Fruit fly (Drosophila melanogaster): ENCODE results near the gene laza.

laza gene

DNA sequence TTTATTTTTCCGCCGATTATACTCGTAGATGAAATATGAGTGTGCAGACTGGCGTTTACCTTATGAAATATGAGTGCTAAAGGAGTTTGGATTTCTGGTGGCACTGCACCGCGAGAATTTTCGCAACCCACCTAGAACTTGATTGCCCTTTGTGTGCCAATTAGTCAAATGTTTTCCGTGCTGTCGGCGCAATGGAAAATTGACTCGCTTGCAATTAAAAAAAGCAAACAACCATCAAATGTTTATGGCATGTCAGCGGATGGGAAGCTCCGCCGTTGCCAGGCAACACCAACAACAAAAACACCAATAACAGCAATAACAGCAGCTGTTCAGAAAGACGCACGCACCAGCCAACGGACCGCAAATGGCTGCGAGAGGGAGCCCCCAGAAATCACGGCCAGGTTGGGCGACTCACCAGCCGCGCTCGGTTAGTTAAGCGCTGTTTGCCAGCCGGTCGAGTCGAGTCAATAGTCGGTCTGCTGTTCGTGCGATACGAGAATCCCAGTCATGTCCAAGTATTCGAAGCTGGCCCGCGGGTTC lies 5.5 kb upstream of the laza start:
- no peak for TF ChIP-seq insv (optimal IDR thresholded peaks at IDR 0.05)
- TF ChIP-seq Sin3A (optimal IDR thresholded peaks at IDR 0.05) = no peak
- TF ChIP-seq Myc (optimal IDR thresholded peaks at IDR 0.05) = no peak
- TF ChIP-seq h (optimal IDR thresholded peaks at IDR 0.05) = no peak
- TF ChIP-seq ttk (optimal IDR thresholded peaks at IDR 0.05) = no peak
- TF ChIP-seq psq (optimal IDR thresholded peaks at IDR 0.05) = no peak

dm6 chr3L:22465486-22466402 lies 4.8 kb upstream of the laza start, which contains the start of gene CG11438:
TSS of gene CG11438 (plus strand) at chr3L:22465619.
- TF ChIP-seq psq (optimal IDR thresholded peaks at IDR 0.05) = no peak
- TF ChIP-seq Myc (optimal IDR thresholded peaks at IDR 0.05) = no peak
- TF ChIP-seq insv (optimal IDR thresholded peaks at IDR 0.05) = no peak
- TF ChIP-seq h (optimal IDR thresholded peaks at IDR 0.05) = no peak
- no peak for TF ChIP-seq Sin3A (optimal IDR thresholded peaks at IDR 0.05)
- no peak for TF ChIP-seq ttk (optimal IDR thresholded peaks at IDR 0.05)

dm6 chr3L:22463412-22463811 lies 2.5 kb upstream of the laza start:
- TF ChIP-seq psq (optimal IDR thresholded peaks at IDR 0.05) (no peak), Myc (optimal IDR thresholded peaks at IDR 0.05) (no peak), ttk (optimal IDR thresholded peaks at IDR 0.05) (no peak), insv (optimal IDR thresholded peaks at IDR 0.05) (no peak), h (optimal IDR thresholded peaks at IDR 0.05) (no peak), Sin3A (optimal IDR thresholded peaks at IDR 0.05) (no peak)

DNA sequence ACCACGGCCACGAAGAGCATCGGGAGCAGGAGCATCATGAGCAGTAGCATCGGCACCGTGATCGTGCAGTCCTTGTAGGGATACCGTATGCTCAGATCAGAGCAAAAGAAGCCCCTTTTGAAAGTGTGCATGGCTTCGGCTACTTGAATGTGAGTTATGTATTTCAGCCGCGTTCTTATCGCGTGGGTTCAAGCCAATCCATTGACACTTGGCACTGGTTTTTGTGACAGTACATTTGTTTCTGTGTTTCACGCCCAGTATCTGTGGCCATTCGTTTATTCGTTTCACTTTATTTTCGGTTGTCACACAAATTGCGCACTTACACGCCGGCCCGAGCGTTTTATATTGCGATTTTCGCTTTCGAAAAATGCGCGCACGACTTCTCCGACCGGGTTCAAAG lies 503 bp downstream of the laza start:
- TF ChIP-seq insv (optimal IDR thresholded peaks at IDR 0.05) (no peak), Myc (optimal IDR thresholded peaks at IDR 0.05) (no peak), ttk (optimal IDR thresholded peaks at IDR 0.05) (no peak), h (optimal IDR thresholded peaks at IDR 0.05) (no peak), Sin3A (optimal IDR thresholded peaks at IDR 0.05) (no peak), psq (optimal IDR thresholded peaks at IDR 0.05) (no peak)

dm6 chr3L:22458898-22459524 lies 1.9 kb downstream of the laza start:
- no peak for TF ChIP-seq ttk (optimal IDR thresholded peaks at IDR 0.05)
- no peak for TF ChIP-seq psq (optimal IDR thresholded peaks at IDR 0.05)
- no peak for TF ChIP-seq Sin3A (optimal IDR thresholded peaks at IDR 0.05)
- no peak for TF ChIP-seq insv (optimal IDR thresholded peaks at IDR 0.05)
- no peak for TF ChIP-seq Myc (optimal IDR thresholded peaks at IDR 0.05)
- TF ChIP-seq h (optimal IDR thresholded peaks at IDR 0.05) = no peak

- no peak for TF ChIP-seq psq (optimal IDR thresholded peaks at IDR 0.05)
- no peak for TF ChIP-seq Myc (optimal IDR thresholded peaks at IDR 0.05)
- no peak for TF ChIP-seq insv (optimal IDR thresholded peaks at IDR 0.05)
- TF ChIP-seq ttk (optimal IDR thresholded peaks at IDR 0.05) = no peak
- no peak for TF ChIP-seq h (optimal IDR thresholded peaks at IDR 0.05)
- TF ChIP-seq Sin3A (optimal IDR thresholded peaks at IDR 0.05) = no peak
Measured at dm6 chr3L:22458271-22458670, 2.7 kb downstream of the laza start.

dm6 chr3L:22455953-22456488 lies 4.9 kb downstream of the laza start:
- TF ChIP-seq h (optimal IDR thresholded peaks at IDR 0.05) (no peak), insv (optimal IDR thresholded peaks at IDR 0.05) (peak; percentile 26), ttk (optimal IDR thresholded peaks at IDR 0.05) (no peak), psq (optimal IDR thresholded peaks at IDR 0.05) (no peak)

DNA sequence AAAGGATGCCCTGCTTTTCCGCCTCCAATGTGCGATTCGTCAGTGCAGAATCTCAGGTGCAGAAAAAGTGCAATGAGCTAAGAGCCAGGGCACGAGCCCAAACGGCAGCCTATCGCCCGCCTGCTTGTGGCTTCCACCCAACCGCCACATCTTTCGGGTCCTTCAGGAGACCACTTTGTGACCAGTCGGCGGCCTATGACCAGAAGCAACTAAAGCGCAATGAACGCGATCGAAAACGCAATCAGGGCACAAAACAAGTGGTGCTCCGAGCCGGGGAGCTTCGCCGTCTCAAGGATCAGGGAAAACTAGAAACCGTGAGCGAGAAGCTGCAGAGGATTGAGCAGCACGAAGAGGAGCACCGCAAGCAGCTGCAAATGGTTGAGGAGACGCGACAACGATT lies 6.6 kb downstream of the laza start, which contains the start of gene CG11449:
Gene CG11449 (plus strand): TSS at position 6 of the 400 bp plus-strand sequence.
- TF ChIP-seq h (optimal IDR thresholded peaks at IDR 0.05) (no peak), psq (optimal IDR thresholded peaks at IDR 0.05) (no peak), Sin3A (optimal IDR thresholded peaks at IDR 0.05) (no peak)

dm6 chr3L:22437111-22437510 lies 23.8 kb downstream of the laza start:
- TF ChIP-seq Sin3A (optimal IDR thresholded peaks at IDR 0.05) (no peak), psq (optimal IDR thresholded peaks at IDR 0.05) (no peak), h (optimal IDR thresholded peaks at IDR 0.05) (no peak), ttk (optimal IDR thresholded peaks at IDR 0.05) (no peak), insv (optimal IDR thresholded peaks at IDR 0.05) (no peak), Myc (optimal IDR thresholded peaks at IDR 0.05) (no peak)

DNA sequence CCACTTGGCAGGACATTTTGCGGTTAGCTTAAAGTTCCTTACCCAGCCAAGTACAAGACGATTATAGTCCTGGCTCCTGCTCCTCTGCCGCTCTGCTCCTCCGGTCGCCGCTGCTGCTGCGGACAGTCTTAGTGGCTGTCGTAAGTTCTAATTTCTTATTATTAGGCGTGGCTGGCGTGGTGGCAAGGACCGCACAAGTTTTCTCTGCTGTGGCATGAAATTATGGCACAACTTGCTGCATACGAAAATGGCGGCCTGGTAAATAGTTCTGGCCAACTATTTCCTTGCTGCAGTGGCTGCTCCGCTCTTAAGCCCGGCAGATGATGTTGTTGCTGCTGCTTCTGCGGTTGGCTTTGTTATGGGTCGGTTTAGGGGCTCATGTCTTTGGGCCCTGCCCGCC lies 36.2 kb downstream of the laza start:
- no peak for TF ChIP-seq h (optimal IDR thresholded peaks at IDR 0.05)
- no peak for TF ChIP-seq insv (optimal IDR thresholded peaks at IDR 0.05)
- no peak for TF ChIP-seq ttk (optimal IDR thresholded peaks at IDR 0.05)
- TF ChIP-seq psq (optimal IDR thresholded peaks at IDR 0.05) = no peak
- TF ChIP-seq Myc (optimal IDR thresholded peaks at IDR 0.05) = no peak
- TF ChIP-seq Sin3A (optimal IDR thresholded peaks at IDR 0.05) = no peak

DNA sequence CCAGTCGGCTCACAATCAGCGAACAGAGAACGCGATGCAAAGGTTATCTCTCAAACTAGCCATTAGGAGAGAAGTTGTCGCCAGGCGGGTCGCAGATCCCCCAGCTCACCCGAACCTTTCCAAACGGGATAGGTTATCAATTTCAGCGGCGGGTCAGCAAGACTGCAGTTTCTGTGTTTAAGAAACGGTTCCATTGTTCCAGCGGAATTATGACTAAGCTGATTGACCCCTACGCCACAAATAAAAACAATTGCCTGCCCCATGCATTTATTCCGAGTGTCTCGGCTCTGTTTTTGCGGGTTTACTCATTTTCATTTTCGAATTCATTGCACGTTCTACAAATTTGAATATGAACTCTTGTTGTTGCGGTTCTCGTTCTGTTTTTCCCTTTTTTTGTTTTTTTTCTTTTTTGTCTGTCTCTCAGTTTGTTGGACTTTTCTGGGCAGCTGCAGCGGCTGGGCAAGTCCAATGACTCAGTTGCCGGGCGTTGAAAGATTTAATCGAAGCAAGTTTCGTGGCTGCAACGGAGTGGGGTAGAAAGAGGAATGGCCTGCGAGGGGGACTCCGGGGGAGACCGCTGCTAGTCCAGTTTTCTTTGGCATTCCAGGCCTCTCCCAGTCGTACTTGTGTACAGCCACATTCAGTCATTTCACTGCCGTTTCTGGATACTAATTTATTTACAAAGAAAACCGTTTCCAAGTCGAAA lies 40.2 kb downstream of the laza start:
- no peak for TF ChIP-seq ttk (optimal IDR thresholded peaks at IDR 0.05)
- TF ChIP-seq Myc (optimal IDR thresholded peaks at IDR 0.05) = no peak
- TF ChIP-seq Sin3A (optimal IDR thresholded peaks at IDR 0.05) = no peak
- no peak for TF ChIP-seq h (optimal IDR thresholded peaks at IDR 0.05)
- TF ChIP-seq psq (optimal IDR thresholded peaks at IDR 0.05) = no peak
- no peak for TF ChIP-seq insv (optimal IDR thresholded peaks at IDR 0.05)

All from Kc167 (cell line).